Worm (Caenorhabditis elegans) whole organism, L3 larva: Measurements from ENCODE around the gene F33E11.3.

Source experiments
- ama-1 ChIP-seq: fragments of 150-350 bp; optimal IDR thresholded peaks from 2 replicates; lab custom pipeline; 2018
- ceh-16 ChIP-seq: sonication (generic microtip); optimal IDR thresholded peaks from 2 replicates; lab custom pipeline; 2017; ENCODE audit warnings: missing biosample characterization, missing genetic modification characterization
- ceh-9 ChIP-seq: sonication (generic microtip); optimal IDR thresholded peaks from 2 replicates; lab custom pipeline; 2018; ENCODE audit warnings: missing biosample characterization, missing genetic modification characterization
- daf-12 ChIP-seq: fragments of 150-350 bp; optimal IDR thresholded peaks from 2 replicates; lab custom pipeline; 2014; ENCODE audit warnings: missing biosample characterization, missing genetic modification reagents, missing genetic modification characterization
- egl-5 ChIP-seq: fragments of 150-350 bp; optimal IDR thresholded peaks from 2 replicates; lab custom pipeline; 2017; ENCODE audit warnings: missing biosample characterization, missing genetic modification reagents, missing genetic modification characterization, inconsistent platforms
- elt-2 ChIP-seq: sonication (generic microtip); optimal IDR thresholded peaks from 2 replicates; lab custom pipeline; 2016; ENCODE audit warnings: missing genetic modification reagents, mild to moderate bottlenecking, missing genetic modification characterization, missing compliant biosample characterization
- eor-1 ChIP-seq, 2 experiments: fragments of 150-350 bp; optimal IDR thresholded peaks; 2 replicates each; lab custom pipeline; 2014 to 2018; ENCODE audit warnings: missing biosample characterization in 2 of 2, missing genetic modification characterization in 2 of 2
- fkh-10 ChIP-seq: sonication (generic microtip); optimal IDR thresholded peaks from 2 replicates; lab custom pipeline; 2017; ENCODE audit warnings: missing biosample characterization, missing genetic modification reagents, missing genetic modification characterization
- fkh-2 ChIP-seq: fragments of 150-350 bp; optimal IDR thresholded peaks from 2 replicates; lab custom pipeline; 2014; ENCODE audit warnings: missing biosample characterization, missing genetic modification reagents, missing genetic modification characterization
- fos-1 ChIP-seq: fragments of 150-350 bp; optimal IDR thresholded peaks from 2 replicates; lab custom pipeline; 2014; ENCODE audit warnings: missing biosample characterization, missing genetic modification characterization
- hmg-11 ChIP-seq: sonication (generic microtip); optimal IDR thresholded peaks from 2 replicates; lab custom pipeline; 2016; ENCODE audit warnings: missing genetic modification characterization, missing compliant biosample characterization
- jun-1 ChIP-seq: fragments of 150-350 bp; optimal IDR thresholded peaks from 2 replicates; lab custom pipeline; 2014; ENCODE audit warnings: missing biosample characterization, missing genetic modification reagents, missing genetic modification characterization
- lin-15B ChIP-seq: fragments of 150-350 bp; optimal IDR thresholded peaks from 2 replicates; lab custom pipeline; 2014; ENCODE audit warnings: missing biosample characterization, missing genetic modification characterization
- lsy-12 ChIP-seq: sonication (generic microtip); optimal IDR thresholded peaks from 2 replicates; lab custom pipeline; 2016; ENCODE audit warnings: mild to moderate bottlenecking, missing genetic modification characterization, missing compliant biosample characterization
- mml-1 ChIP-seq: fragments of 150-350 bp; sonication (generic microtip); optimal IDR thresholded peaks from 3 replicates; lab custom pipeline; 2014; ENCODE audit warnings: missing biosample characterization, missing genetic modification characterization
- nfya-1 ChIP-seq: sonication (generic microtip); optimal IDR thresholded peaks from 2 replicates; lab custom pipeline; 2017; ENCODE audit warnings: missing genetic modification characterization, mild to moderate bottlenecking, missing compliant biosample characterization, antibody characterized with exemption, moderate library complexity; ENCODE audit not compliant: insufficient read depth
- nhr-11 ChIP-seq: fragments of 150-350 bp; optimal IDR thresholded peaks from 2 replicates; lab custom pipeline; 2014; ENCODE audit warnings: missing biosample characterization, missing genetic modification characterization
- nhr-237 ChIP-seq: fragments of 150-350 bp; optimal IDR thresholded peaks from 2 replicates; lab custom pipeline; 2014; ENCODE audit warnings: missing biosample characterization, missing genetic modification characterization
- nhr-43 ChIP-seq: sonication (generic microtip); optimal IDR thresholded peaks from 2 replicates; lab custom pipeline; 2016; ENCODE audit warnings: mild to moderate bottlenecking, missing genetic modification characterization, missing compliant biosample characterization; ENCODE audit not compliant: poor library complexity, severe bottlenecking
- nhr-67 ChIP-seq: fragments of 150-350 bp; optimal IDR thresholded peaks from 2 replicates; lab custom pipeline; 2014; ENCODE audit warnings: missing biosample characterization, missing genetic modification characterization
- nhr-76 ChIP-seq: fragments of 150-350 bp; sonication (generic microtip); optimal IDR thresholded peaks from 5 replicates; lab custom pipeline; 2014; ENCODE audit warnings: missing biosample characterization, missing genetic modification characterization
- nhr-77 ChIP-seq: fragments of 150-350 bp; optimal IDR thresholded peaks from 2 replicates; lab custom pipeline; 2014; ENCODE audit warnings: missing biosample characterization, missing genetic modification characterization
- pha-4 ChIP-seq: fragments of 150-350 bp; optimal IDR thresholded peaks from 2 replicates; lab custom pipeline; 2014; ENCODE audit warnings: missing biosample characterization, missing genetic modification reagents, missing genetic modification characterization
- skn-1 ChIP-seq: fragments of 150-350 bp; optimal IDR thresholded peaks from 2 replicates; lab custom pipeline; 2014; ENCODE audit warnings: missing biosample characterization, missing genetic modification characterization
- tbx-2 ChIP-seq: sonication (generic microtip); optimal IDR thresholded peaks from 2 replicates; lab custom pipeline; 2016; ENCODE audit warnings: mild to moderate bottlenecking, missing genetic modification characterization, missing compliant biosample characterization
- unc-39 ChIP-seq: sonication (generic microtip); optimal IDR thresholded peaks from 4 replicates; lab custom pipeline; 2017; ENCODE audit warnings: missing biosample characterization, missing genetic modification characterization
- unc-62 ChIP-seq: fragments of 150-350 bp; sonication (generic microtip); optimal IDR thresholded peaks from 4 replicates; lab custom pipeline; 2014; ENCODE audit warnings: missing biosample characterization, missing genetic modification reagents, missing genetic modification characterization
- zag-1 ChIP-seq: fragments of 150-350 bp; optimal IDR thresholded peaks from 2 replicates; lab custom pipeline; 2014; ENCODE audit warnings: missing biosample characterization, missing genetic modification characterization
- ztf-4 ChIP-seq: fragments of 150-350 bp; optimal IDR thresholded peaks from 2 replicates; lab custom pipeline; 2014; ENCODE audit warnings: missing biosample characterization, missing genetic modification characterization

F33E11.3 gene

ce11 chrV:281616-282015 lies 22.9 kb downstream of the F33E11.3 start, which contains the start of gene npr-5:
npr-5 (minus strand) TSS chrV:281716.
- no peak for TF ChIP-seq lin-15B (tag; lab: Kevin White, UChicago)
- TF ChIP-seq nfya-1 (tag; lab: Kevin White, UChicago) = no peak
- TF ChIP-seq nhr-67 (tag; lab: Kevin White, UChicago) = no peak
- TF ChIP-seq jun-1 (tag; lab: Kevin White, UChicago) = no peak
- TF ChIP-seq skn-1 = no peak

- TF ChIP-seq unc-62 (GFP tag; lab: Kevin White, UChicago) = peak; percentile 83
- no peak for TF ChIP-seq unc-39
- TF ChIP-seq egl-5 = peak; percentile 70
- TF ChIP-seq pha-4 = no peak
- TF ChIP-seq nfya-1 (tag; lab: Kevin White, UChicago) = peak; percentile 48
Measured at ce11 chrV:281111-281510, 23.4 kb downstream of the F33E11.3 start.

- TF ChIP-seq nhr-43 (tag; lab: Kevin White, UChicago) = no peak
- TF ChIP-seq unc-62 (GFP tag; lab: Kevin White, UChicago) = no peak
- no peak for TF ChIP-seq elt-2 (tag; lab: Kevin White, UChicago)
- no peak for TF ChIP-seq ceh-9
- no peak for TF ChIP-seq jun-1 (tag; lab: Kevin White, UChicago)
- TF ChIP-seq tbx-2 (tag; lab: Kevin White, UChicago) = no peak
- TF ChIP-seq lsy-12 (tag; lab: Kevin White, UChicago) = no peak
- no peak for TF ChIP-seq zag-1 (tag; lab: Kevin White, UChicago)
- TF ChIP-seq nhr-77 = no peak
- no peak for TF ChIP-seq ama-1
- TF ChIP-seq fos-1 = no peak
- no peak for TF ChIP-seq fkh-10 (GFP tag; lab: Kevin White, UChicago)
- no peak for TF ChIP-seq nhr-11 (tag; lab: Kevin White, UChicago)
- no peak for TF ChIP-seq eor-1 (tag; optimal IDR thresholded peaks at IDR 0.05; lab: Kevin White, UChicago)
- no peak for TF ChIP-seq nhr-237 (tag; lab: Kevin White, UChicago)
- no peak for TF ChIP-seq daf-12 (tag; lab: Kevin White, UChicago)
- no peak for TF ChIP-seq ceh-16
- no peak for TF ChIP-seq mml-1 (tag; lab: Kevin White, UChicago)
Measured at ce11 chrV:272837-273236, 31.7 kb downstream of the F33E11.3 start, which contains the start of gene nlp-70. nlp-70 (minus strand) TSS chrV:272937.

- TF ChIP-seq zag-1 (tag; lab: Kevin White, UChicago) = no peak
- TF ChIP-seq fkh-2 (tag; lab: Kevin White, UChicago) = no peak
- TF ChIP-seq fos-1 = no peak
- no peak for TF ChIP-seq ztf-4 (tag; lab: Kevin White, UChicago)
- TF ChIP-seq eor-1 (tag; optimal IDR thresholded peaks at IDR 0.05; lab: Kevin White, UChicago) = no peak
- TF ChIP-seq pha-4 = no peak
Measured at ce11 chrV:268007-268406, 36.5 kb downstream of the F33E11.3 start, which contains the start of gene lgc-26. lgc-26 (plus strand) TSS chrV:268307.

- peak; percentile 8 for TF ChIP-seq nhr-67 (tag; lab: Kevin White, UChicago)
- peak; percentile 32 for TF ChIP-seq nhr-76 (tag; lab: Kevin White, UChicago)
- TF ChIP-seq fos-1 = peak; percentile 8
- peak; percentile 86 for TF ChIP-seq fkh-10 (GFP tag; lab: Kevin White, UChicago)
- TF ChIP-seq daf-12 (tag; lab: Kevin White, UChicago) = peak; percentile 20
Measured at ce11 chrV:265062-265963, 39.2 kb downstream of the F33E11.3 start.

ce11 chrV:260334-260733 lies 44.2 kb downstream of the F33E11.3 start:
- TF ChIP-seq pha-4 = peak; percentile 53
- TF ChIP-seq hmg-11 = peak; percentile 4
- no peak for TF ChIP-seq lsy-12 (tag; lab: Kevin White, UChicago)
